Fruit fly (Drosophila melanogaster): ENCODE measurements around the gene Bro.

DNA sequence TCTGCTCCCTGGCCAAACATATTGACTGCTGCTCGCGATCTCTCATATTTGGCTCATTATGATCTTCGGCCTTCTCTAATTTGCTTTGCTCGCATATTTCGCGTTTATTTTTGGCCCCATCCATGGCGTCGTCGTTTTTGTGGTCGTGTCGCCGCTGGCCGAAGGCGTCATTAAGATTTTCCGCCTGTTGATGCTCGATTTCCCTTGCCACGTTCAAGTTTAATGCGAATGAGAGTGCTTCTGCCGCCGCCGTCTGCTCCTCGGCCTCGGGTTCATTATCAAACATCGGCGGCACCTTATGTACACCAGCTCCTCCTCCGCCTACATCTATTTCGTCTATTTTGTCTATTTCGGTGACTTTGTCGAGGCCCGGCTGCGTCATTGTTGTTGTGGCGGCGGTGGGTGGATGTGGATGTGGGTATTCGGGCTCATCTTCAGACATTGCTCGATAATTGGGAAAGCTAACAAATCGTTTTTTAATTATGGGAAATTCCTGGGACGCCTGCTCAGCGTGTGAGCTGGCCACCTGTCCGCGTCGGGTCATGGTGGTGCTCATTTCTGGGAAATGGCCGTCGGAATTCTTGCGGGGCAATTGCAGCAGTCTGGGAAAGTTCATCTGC, 33.1 kb upstream of the Bro start:
- TF ChIP-seq psq (optimal IDR thresholded peaks at IDR 0.05), result no peak
- TF ChIP-seq insv (optimal IDR thresholded peaks at IDR 0.05), result no peak
- no peak for TF ChIP-seq h (optimal IDR thresholded peaks at IDR 0.05)
- TF ChIP-seq Sin3A (optimal IDR thresholded peaks at IDR 0.05), result no peak
- TF ChIP-seq ttk (optimal IDR thresholded peaks at IDR 0.05), result no peak
- no peak for TF ChIP-seq Myc (optimal IDR thresholded peaks at IDR 0.05)
